Worm (Caenorhabditis elegans): ENCODE measurements around the gene clec-83.

The clec-83 gene

ce11 chrIV:2802193-2802592 lies 39.1 kb downstream of the clec-83 start (continued):
- TF ChIP-seq K12H6.12 (tag; optimal IDR thresholded peaks at IDR 0.05) (no peak), ceh-100 (GFP tag; IDR thresholded peaks at IDR 0.05) (no peak), F33H1.4 (GFP tag; IDR thresholded peaks at IDR 0.05) (no peak), F22D6.2 (tag; optimal IDR thresholded peaks at IDR 0.05) (no peak), attf-5 (GFP tag; optimal IDR thresholded peaks at IDR 0.05) (peak; percentile 21), hsf-1 (GFP tag; IDR thresholded peaks at IDR 0.05) (no peak), lsl-1 (GFP tag; optimal IDR thresholded peaks at IDR 0.05) (peak; percentile 9), snpc-1.3 (tag; optimal IDR thresholded peaks at IDR 0.05; ENCODE audit: insufficient read depth) (peak; percentile 25), tlf-1 (GFP tag; optimal IDR thresholded peaks at IDR 0.05) (no peak), nhr-27 (tag; optimal IDR thresholded peaks at IDR 0.05) (no peak), akir-1 (GFP tag; optimal IDR thresholded peaks at IDR 0.05) (no peak), madf-3 (GFP tag; IDR thresholded peaks at IDR 0.05) (0 out of 2 replicates have a peak, but pooled peaks have one; percentile 54), F10E7.11 (tag; optimal IDR thresholded peaks at IDR 0.05) (no peak), ceh-40 (GFP tag; IDR thresholded peaks at IDR 0.05) (no peak), nfya-2 (GFP tag; IDR thresholded peaks at IDR 0.05) (no peak), cebp-2 (GFP tag; IDR thresholded peaks at IDR 0.05) (no peak), hmg-1.2 (GFP tag; IDR thresholded peaks at IDR 0.05) (peak; percentile 72), madf-8 (GFP tag; conservative IDR thresholded peaks at IDR 0.05) (no peak), nfyb-1 (GFP tag; IDR thresholded peaks at IDR 0.05) (no peak), attf-6 (GFP tag; IDR thresholded peaks at IDR 0.05) (peak; percentile 52; the same call in 1 of the 2 replicates), B0019.2 (GFP tag; conservative IDR thresholded peaks at IDR 0.05) (no peak), lag-1 (GFP tag; IDR thresholded peaks at IDR 0.05) (no peak), mes-4 (tag; optimal IDR thresholded peaks at IDR 0.05) (no peak), ztf-18 (tag; optimal IDR thresholded peaks at IDR 0.05) (peak; percentile 61), hlh-26 (GFP tag; conservative IDR thresholded peaks at IDR 0.05) (no peak), F37B4.10 (GFP tag; IDR thresholded peaks at IDR 0.05) (no peak), ekl-4 (GFP tag; IDR thresholded peaks at IDR 0.05) (no peak), lin-40 (tag; optimal IDR thresholded peaks at IDR 0.05) (no peak), ceh-27 (GFP tag; optimal IDR thresholded peaks at IDR 0.05) (no peak), lin-26 (GFP tag; IDR thresholded peaks at IDR 0.05) (peak; percentile 86), K11D2.4 (GFP tag; IDR thresholded peaks at IDR 0.05) (no peak), ZK185.1 (tag; optimal IDR thresholded peaks at IDR 0.05; ENCODE audit: poor library complexity, severe bottlenecking) (no peak), nhr-80 (tag; optimal IDR thresholded peaks at IDR 0.05) (peak; percentile 1), T07F8.4 (tag; optimal IDR thresholded peaks at IDR 0.05) (peak; percentile 40), sdz-38 (tag; optimal IDR thresholded peaks at IDR 0.05) (no peak), F49E8.2 (tag; optimal IDR thresholded peaks at IDR 0.05; ENCODE audit: insufficient read depth) (peak; percentile 24), unc-130 (GFP tag; optimal IDR thresholded peaks at IDR 0.05) (no peak), ztf-28 (GFP tag; IDR thresholded peaks at IDR 0.05) (peak; percentile 43; the same call in 1 of the 2 replicates), somi-1 (GFP tag; optimal IDR thresholded peaks at IDR 0.05) (no peak), lsy-27 (tag; optimal IDR thresholded peaks at IDR 0.05; ENCODE audit: borderline replicate concordance, insufficient read depth) (no peak), sea-2 (GFP tag; IDR thresholded peaks at IDR 0.05) (no peak), pha-4 (tag; optimal IDR thresholded peaks at IDR 0.05) (no peak), hlh-12 (tag; optimal IDR thresholded peaks at IDR 0.05) (no peak), ztf-22 (GFP tag; optimal IDR thresholded peaks at IDR 0.05) (no peak), F57C9.4 (tag; optimal IDR thresholded peaks at IDR 0.05) (no peak), snpc-1.1 (tag; optimal IDR thresholded peaks at IDR 0.05; ENCODE audit: insufficient read depth) (no peak), C06A6.2 (GFP tag; conservative IDR thresholded peaks at IDR 0.05) (no peak), F23B12.7 (tag; optimal IDR thresholded peaks at IDR 0.05; ENCODE audit: insufficient read depth) (peak; percentile 29), die-1 (tag; optimal IDR thresholded peaks at IDR 0.05) (peak; percentile 66)
